Fruit fly (Drosophila melanogaster): ENCODE data around the gene Vps15.

DNA sequence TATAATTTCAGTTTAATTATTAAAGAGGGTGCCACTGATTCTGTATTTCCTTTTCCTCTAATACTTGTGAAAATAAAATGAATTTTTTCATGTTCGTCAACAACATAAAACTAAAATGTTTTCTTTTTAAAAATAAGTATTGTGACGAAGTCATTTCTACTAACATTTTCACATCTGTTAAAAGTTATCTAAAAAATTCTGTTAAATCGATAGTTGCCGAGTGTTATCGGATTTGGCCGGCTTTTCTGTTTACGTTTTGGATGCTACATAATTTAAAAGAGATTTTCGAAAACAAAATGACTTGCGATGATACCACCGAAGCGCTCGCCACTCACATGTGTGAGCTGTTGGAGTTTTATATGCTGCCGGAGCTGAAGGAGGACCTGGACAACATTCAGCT is 9.1 kb upstream of the Vps15 start, which contains the start of gene CG16734:
- TF ChIP-seq h (GFP tag; optimal IDR thresholded peaks at IDR 0.05) (no peak), N (GFP tag; optimal IDR thresholded peaks at IDR 0.05) (no peak), tai (GFP tag; optimal IDR thresholded peaks at IDR 0.05) (no peak), Hr78 (GFP tag; optimal IDR thresholded peaks at IDR 0.05) (no peak), Abd-B (GFP tag; optimal IDR thresholded peaks at IDR 0.05) (no peak), lola (GFP tag; optimal IDR thresholded peaks at IDR 0.05) (no peak), Myc (optimal IDR thresholded peaks at IDR 0.05) (no peak)

All from whole organism, wandering third instar larva.